Worm (Caenorhabditis elegans) whole organism, early embryonic: ENCODE results near the gene nrf-6.

Experiments
- B0310.2 ChIP-seq: sonication (generic microtip); optimal IDR thresholded peaks from 2 replicates; lab custom pipeline; 2016; ENCODE audit warnings: mild to moderate bottlenecking, missing genetic modification characterization, missing compliant biosample characterization
- F13C5.2 ChIP-seq: sonication (generic microtip); optimal IDR thresholded peaks from 2 replicates; lab custom pipeline; 2017; ENCODE audit warnings: mild to moderate bottlenecking, missing genetic modification characterization, inconsistent platforms, missing compliant biosample characterization
- aly-1 ChIP-seq: sonication (generic microtip); optimal IDR thresholded peaks from 2 replicates; lab custom pipeline; 2016; ENCODE audit warnings: missing genetic modification characterization, missing compliant biosample characterization
- ama-1 ChIP-seq: fragments of 150-350 bp; optimal IDR thresholded peaks from 2 replicates; lab custom pipeline; 2014
- ceh-13 ChIP-seq: fragments of 200-800 bp; sonication (Bioruptor generic); optimal IDR thresholded peaks from 2 replicates; lab custom pipeline; 2018; ENCODE audit warnings: mild to moderate bottlenecking, missing genetic modification characterization, missing compliant biosample characterization
- ceh-36 ChIP-seq: sonication (generic microtip); optimal IDR thresholded peaks from 2 replicates; lab custom pipeline; 2016; ENCODE audit warnings: missing genetic modification characterization, inconsistent platforms, missing compliant biosample characterization
- ets-7 ChIP-seq: sonication (generic microtip); optimal IDR thresholded peaks from 2 replicates; lab custom pipeline; 2016; ENCODE audit warnings: missing genotype, missing genetic modification characterization, missing compliant biosample characterization
- flt-1 ChIP-seq: fragments of 200-800 bp; sonication (Bioruptor generic); IDR thresholded peaks from 2 replicates; pipeline ENCODE4 v1.3.6; 2022; ENCODE audit warnings: missing genetic modification characterization, missing compliant biosample characterization
- hmbx-1 ChIP-seq: sonication (generic microtip); optimal IDR thresholded peaks from 2 replicates; lab custom pipeline; 2016; ENCODE audit warnings: mild to moderate bottlenecking, missing genetic modification characterization, missing compliant biosample characterization
- hmg-4 ChIP-seq: fragments of 200-800 bp; sonication (Bioruptor generic); optimal IDR thresholded peaks from 2 replicates; lab custom pipeline; 2018; ENCODE audit warnings: mild to moderate bottlenecking, missing genetic modification characterization, missing compliant biosample characterization
- hnd-1 ChIP-seq: sonication (generic microtip); optimal IDR thresholded peaks from 2 replicates; lab custom pipeline; 2016; ENCODE audit warnings: missing genetic modification characterization, missing compliant biosample characterization
- pes-1 ChIP-seq: fragments of 200-800 bp; sonication (Bioruptor generic); IDR thresholded peaks from 2 replicates; pipeline ENCODE4 v1.3.6; 2022; ENCODE audit warnings: missing genetic modification reagents, missing genetic modification characterization, missing compliant biosample characterization
- scrt-1 ChIP-seq: fragments of 200-800 bp; sonication (Bioruptor generic); IDR thresholded peaks from 2 replicates; pipeline ENCODE4 v1.3.6; 2022; ENCODE audit warnings: missing genetic modification characterization, missing compliant biosample characterization
- sea-1 ChIP-seq: fragments of 200-800 bp; sonication (Bioruptor generic); conservative IDR thresholded peaks from 2 replicates; pipeline ENCODE4 v1.3.6; 2022; ENCODE audit warnings: missing genetic modification characterization, missing compliant biosample characterization
- tbx-11 ChIP-seq: fragments of 200-800 bp; sonication (Bioruptor generic); IDR thresholded peaks from 2 replicates; pipeline ENCODE4 v1.3.6; 2022; ENCODE audit warnings: missing genetic modification characterization, missing compliant biosample characterization
- tbx-37 ChIP-seq: fragments of 200-800 bp; sonication (Bioruptor generic); conservative IDR thresholded peaks from 2 replicates; pipeline ENCODE4 v1.3.6; 2022; ENCODE audit warnings: missing genetic modification reagents, missing genetic modification characterization, missing compliant biosample characterization
- tra-4 ChIP-seq: sonication (generic microtip); optimal IDR thresholded peaks from 2 replicates; lab custom pipeline; 2017; ENCODE audit warnings: missing genetic modification characterization, missing compliant biosample characterization

The nrf-6 gene

ce11 chrII:8052850-8053249 is 20.3 kb upstream of the nrf-6 start, which contains the start of gene T05H10.4:
T05H10.4 (plus strand) TSS chrII:8053150.
- TF ChIP-seq ama-1 (lab: Kevin White, UChicago) (no peak), hmg-4 (no peak), F13C5.2 (tag; lab: Kevin White, UChicago) (no peak), tbx-11 (GFP tag; lab: Robert Waterston, UW) (no peak), ets-7 (no peak), sea-1 (GFP tag; lab: Robert Waterston, UW) (no peak), hnd-1 (tag; lab: Kevin White, UChicago) (no peak), tra-4 (tag; lab: Kevin White, UChicago) (no peak), hmbx-1 (no peak), B0310.2 (tag; lab: Kevin White, UChicago) (no peak), ceh-13 (GFP tag; lab: Kevin White, UChicago) (no peak), flt-1 (GFP tag; lab: Robert Waterston, UW) (no peak), pes-1 (no peak), tbx-37 (GFP tag; lab: Robert Waterston, UW) (no peak), scrt-1 (GFP tag; lab: Robert Waterston, UW) (no peak), ceh-36 (tag; lab: Kevin White, UChicago) (no peak), aly-1 (tag; lab: Kevin White, UChicago) (no peak)

DNA sequence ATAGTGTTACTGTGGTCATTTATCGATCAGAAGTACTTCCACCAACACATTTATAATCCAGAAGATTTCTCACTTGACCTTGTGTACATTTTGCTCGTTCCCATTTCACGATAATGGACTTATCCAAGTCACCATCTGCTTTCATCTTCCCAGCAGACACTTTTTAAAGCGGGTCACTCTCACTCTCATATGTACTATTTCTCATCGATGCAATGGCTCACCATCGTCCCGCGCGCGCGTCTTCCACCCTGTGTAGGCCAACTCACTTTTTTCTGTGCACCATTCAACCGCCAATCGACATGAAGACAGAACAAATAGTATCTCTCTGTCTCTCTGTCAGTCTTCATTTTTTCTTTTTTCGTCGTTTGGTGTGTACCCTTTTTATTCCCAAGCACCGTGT is 19.7 kb upstream of the nrf-6 start:
- TF ChIP-seq tra-4 (tag; lab: Kevin White, UChicago) (no peak), pes-1 (no peak), ets-7 (no peak), sea-1 (GFP tag; lab: Robert Waterston, UW) (no peak), ceh-13 (GFP tag; lab: Kevin White, UChicago) (no peak), flt-1 (GFP tag; lab: Robert Waterston, UW) (no peak), hnd-1 (tag; lab: Kevin White, UChicago) (no peak), tbx-37 (GFP tag; lab: Robert Waterston, UW) (no peak), hmbx-1 (no peak)

ce11 chrII:8051330-8051729 is 18.8 kb upstream of the nrf-6 start:
- no peak for TF ChIP-seq hnd-1 (tag; lab: Kevin White, UChicago)
- TF ChIP-seq aly-1 (tag; lab: Kevin White, UChicago) = no peak
- TF ChIP-seq sea-1 (GFP tag; lab: Robert Waterston, UW) = no peak
- TF ChIP-seq pes-1 = no peak
- no peak for TF ChIP-seq hmbx-1
- TF ChIP-seq ceh-36 (tag; lab: Kevin White, UChicago) = no peak
- no peak for TF ChIP-seq tbx-11 (GFP tag; lab: Robert Waterston, UW)
- no peak for TF ChIP-seq tra-4 (tag; lab: Kevin White, UChicago)
- TF ChIP-seq hmg-4 = no peak
- TF ChIP-seq tbx-37 (GFP tag; lab: Robert Waterston, UW) = no peak
- no peak for TF ChIP-seq F13C5.2 (tag; lab: Kevin White, UChicago)
- TF ChIP-seq ama-1 (lab: Kevin White, UChicago) = no peak
- no peak for TF ChIP-seq B0310.2 (tag; lab: Kevin White, UChicago)
- no peak for TF ChIP-seq ceh-13 (GFP tag; lab: Kevin White, UChicago)
- TF ChIP-seq scrt-1 (GFP tag; lab: Robert Waterston, UW) = no peak
- TF ChIP-seq ets-7 = no peak
- TF ChIP-seq flt-1 (GFP tag; lab: Robert Waterston, UW) = no peak

- TF ChIP-seq pes-1 (no peak), tra-4 (tag; lab: Kevin White, UChicago) (no peak), tbx-37 (GFP tag; lab: Robert Waterston, UW) (no peak), tbx-11 (GFP tag; lab: Robert Waterston, UW) (no peak), ama-1 (lab: Kevin White, UChicago) (no peak), hmbx-1 (no peak), ceh-36 (tag; lab: Kevin White, UChicago) (no peak), hmg-4 (no peak), hnd-1 (tag; lab: Kevin White, UChicago) (no peak), aly-1 (tag; lab: Kevin White, UChicago) (no peak), ceh-13 (GFP tag; lab: Kevin White, UChicago) (no peak), F13C5.2 (tag; lab: Kevin White, UChicago) (no peak), ets-7 (no peak), flt-1 (GFP tag; lab: Robert Waterston, UW) (no peak), B0310.2 (tag; lab: Kevin White, UChicago) (no peak), scrt-1 (GFP tag; lab: Robert Waterston, UW) (no peak)
Measured at ce11 chrII:8050477-8050876, 18.0 kb upstream of the nrf-6 start, which contains the start of gene mtre-1. mtre-1 (minus strand) TSS chrII:8050577.

DNA sequence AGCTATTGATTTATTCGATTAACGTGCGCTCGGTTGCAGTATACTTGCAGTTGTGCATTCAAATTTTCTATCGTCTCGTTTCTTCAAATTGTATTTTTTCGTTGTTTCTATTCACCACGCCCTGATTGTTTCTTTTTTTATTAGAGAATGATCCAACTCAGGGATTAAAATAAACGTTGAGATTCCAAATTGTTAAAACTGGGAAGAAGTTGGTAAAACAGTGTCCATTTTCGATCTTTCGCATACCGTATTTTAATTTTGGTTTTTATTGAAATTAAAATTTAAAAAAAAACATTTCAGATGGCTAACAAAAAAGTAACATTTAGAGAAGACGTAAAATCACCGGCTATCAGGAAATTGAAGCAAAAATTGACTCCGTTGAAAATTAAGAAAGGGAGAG is 14.8 kb upstream of the nrf-6 start, which contains the start of gene apn-1:
Gene apn-1, plus strand, starts transcription at position 301 of the 400 bp plus-strand sequence.
- TF ChIP-seq ceh-36 (tag; lab: Kevin White, UChicago) (no peak), hmg-4 (no peak), pes-1 (no peak), tbx-37 (GFP tag; lab: Robert Waterston, UW) (no peak), ets-7 (no peak), F13C5.2 (tag; lab: Kevin White, UChicago) (no peak), ama-1 (lab: Kevin White, UChicago) (no peak), aly-1 (tag; lab: Kevin White, UChicago) (no peak), tbx-11 (GFP tag; lab: Robert Waterston, UW) (no peak), ceh-13 (GFP tag; lab: Kevin White, UChicago) (no peak), hnd-1 (tag; lab: Kevin White, UChicago) (no peak), hmbx-1 (no peak), flt-1 (GFP tag; lab: Robert Waterston, UW) (no peak)

- no peak for TF ChIP-seq aly-1 (tag; lab: Kevin White, UChicago)
- TF ChIP-seq hmbx-1 = no peak
- TF ChIP-seq hnd-1 (tag; lab: Kevin White, UChicago) = no peak
- TF ChIP-seq tbx-11 (GFP tag; lab: Robert Waterston, UW) = no peak
- TF ChIP-seq ets-7 = no peak
- TF ChIP-seq tra-4 (tag; lab: Kevin White, UChicago) = no peak
- TF ChIP-seq B0310.2 (tag; lab: Kevin White, UChicago) = no peak
- TF ChIP-seq scrt-1 (GFP tag; lab: Robert Waterston, UW) = no peak
- no peak for TF ChIP-seq hmg-4
- no peak for TF ChIP-seq tbx-37 (GFP tag; lab: Robert Waterston, UW)
- no peak for TF ChIP-seq ceh-36 (tag; lab: Kevin White, UChicago)
- TF ChIP-seq pes-1 = no peak
- no peak for TF ChIP-seq ama-1 (lab: Kevin White, UChicago)
- TF ChIP-seq ceh-13 (GFP tag; lab: Kevin White, UChicago) = no peak
Measured at ce11 chrII:8042289-8042688, 9.8 kb upstream of the nrf-6 start, which contains the start of gene T05H10.1. T05H10.1 (plus strand) TSS chrII:8042589.
